Fruit fly (Drosophila melanogaster): ENCODE measurements around the gene Bin1.

Gene Bin1

dm6 chr3R:16186791-16187681 is 2.3 kb downstream of the Bin1 start, which contains the start of gene sra (continued):
- TF ChIP-seq Dp (GFP tag; optimal IDR thresholded peaks at IDR 0.05) (peak; percentile 46), CG31224 (GFP tag; IDR thresholded peaks at IDR 0.05) (no peak), Mad (GFP tag; optimal IDR thresholded peaks at IDR 0.05) (peak; percentile 44), lab (GFP tag; optimal IDR thresholded peaks at IDR 0.05) (peak; percentile 45), CG10543 (GFP tag; optimal IDR thresholded peaks at IDR 0.05) (peak; percentile 26), repo (GFP tag; optimal IDR thresholded peaks at IDR 0.05) (peak; percentile 15), CG14710 (tag; optimal IDR thresholded peaks at IDR 0.05) (peak; percentile 56), Trl (optimal IDR thresholded peaks at IDR 0.05) (no peak), Trl (GFP tag; optimal IDR thresholded peaks at IDR 0.05) (peak; percentile 49), CG10321 (GFP tag; IDR thresholded peaks at IDR 0.05) (peak; percentile 37; the same call in 1 of the 2 replicates), Hr51 (GFP tag; optimal IDR thresholded peaks at IDR 0.05) (peak in 1 of 2 experiments; percentile 0), Gug (GFP tag; IDR thresholded peaks at IDR 0.05) (0 out of 4 replicates have a peak, but pooled peaks have one; percentile 7), Atf6 (GFP tag; IDR thresholded peaks at IDR 0.05) (no peak), salm (tag; optimal IDR thresholded peaks at IDR 0.05) (no peak), bsh (GFP tag; optimal IDR thresholded peaks at IDR 0.05) (no peak), CG10209 (GFP tag; optimal IDR thresholded peaks at IDR 0.05) (peak; percentile 12), lbe (GFP tag; optimal IDR thresholded peaks at IDR 0.05) (no peak), scrt (GFP tag; optimal IDR thresholded peaks at IDR 0.05) (peak; percentile 32), B-H2 (GFP tag; optimal IDR thresholded peaks at IDR 0.05) (peak; percentile 48), PHDP (tag; optimal IDR thresholded peaks at IDR 0.05) (peak; percentile 35), so (GFP tag; IDR thresholded peaks at IDR 0.05) (0 out of 3 replicates have a peak, but pooled peaks have one; percentile 21), Lhr (GFP tag; optimal IDR thresholded peaks at IDR 0.05) (peak; percentile 5), gce (GFP tag; IDR thresholded peaks at IDR 0.05) (no peak), CG13624 (GFP tag; optimal IDR thresholded peaks at IDR 0.05) (peak; percentile 78), ci (GFP tag; IDR thresholded peaks at IDR 0.05) (peak; percentile 72; the same call in 2 of the 3 replicates), Dref (GFP tag; IDR thresholded peaks at IDR 0.05) (peak; percentile 100), CG10267 (tag; optimal IDR thresholded peaks at IDR 0.05) (peak; percentile 52), phol (tag; optimal IDR thresholded peaks at IDR 0.05) (peak; percentile 41), CG17829 (tag; optimal IDR thresholded peaks at IDR 0.05) (peak; percentile 72), Xrp1 (GFP tag; IDR thresholded peaks at IDR 0.05) (peak; percentile 36; the same call in 1 of the 2 replicates), Hmr (GFP tag; optimal IDR thresholded peaks at IDR 0.05) (peak; percentile 62), br (optimal IDR thresholded peaks at IDR 0.05) (no peak), CG10366 (GFP tag; IDR thresholded peaks at IDR 0.05) (peak; percentile 18; the same call in 1 of the 2 replicates), CG12299 (tag; optimal IDR thresholded peaks at IDR 0.05) (peak; percentile 36), CG31388 (GFP tag; optimal IDR thresholded peaks at IDR 0.05) (no peak), chn (GFP tag; optimal IDR thresholded peaks at IDR 0.05) (peak; percentile 2), mirr (GFP tag; optimal IDR thresholded peaks at IDR 0.05) (peak; percentile 34), Asciz (GFP tag; optimal IDR thresholded peaks at IDR 0.05) (no peak), sna (GFP tag; IDR thresholded peaks at IDR 0.05; ENCODE audit: partially characterized antibody) (peak; percentile 97), Ptx1 (GFP tag; IDR thresholded peaks at IDR 0.05) (0 out of 2 replicates have a peak, but pooled peaks have one; percentile 10), Scr (GFP tag; IDR thresholded peaks at IDR 0.05; ENCODE audit: partially characterized antibody) (peak; percentile 94), CoRest (tag; optimal IDR thresholded peaks at IDR 0.05) (peak; percentile 37), Bteb2 (GFP tag; optimal IDR thresholded peaks at IDR 0.05) (peak; percentile 22), tin (GFP tag; optimal IDR thresholded peaks at IDR 0.05) (no peak), sens (GFP tag) (peak; percentile 85), ap (GFP tag; IDR thresholded peaks at IDR 0.05) (no peak), CG9727 (GFP tag; optimal IDR thresholded peaks at IDR 0.05) (peak; percentile 39), H2.0 (GFP tag; IDR thresholded peaks at IDR 0.05) (no peak), CG34422 (GFP tag; IDR thresholded peaks at IDR 0.05) (peak; percentile 75; the same call in 1 of the 3 replicates)
